Worm (Caenorhabditis elegans) whole organism, young adult: Measurements from ENCODE around the gene hsp-43.
A peak's percentile ranks its signal among the peaks of the same experiment; 100 is the strongest.

ENCODE experiments used
- B0336.3 ChIP-seq: fragments of 200-800 bp; sonication (Bioruptor generic); IDR thresholded peaks from 2 replicates; pipeline ENCODE4 v1.3.6; 2022; ENCODE audit warnings: missing genetic modification characterization, missing compliant biosample characterization
- C17E4.6 ChIP-seq: fragments of 200-800 bp; sonication (Bioruptor generic); IDR thresholded peaks from 2 replicates; pipeline ENCODE4 v1.3.6; 2022; ENCODE audit warnings: missing genetic modification reagents, missing genetic modification characterization, missing compliant biosample characterization
- F10E7.11 ChIP-seq: sonication (generic microtip); optimal IDR thresholded peaks from 2 replicates; lab custom pipeline; 2017; ENCODE audit warnings: mild to moderate bottlenecking, missing genetic modification characterization, moderate library complexity, missing compliant biosample characterization
- F22D6.2 ChIP-seq: sonication (generic microtip); optimal IDR thresholded peaks from 2 replicates; lab custom pipeline; 2016; ENCODE audit warnings: mild to moderate bottlenecking, missing genetic modification characterization, missing compliant biosample characterization
- F39B2.1 ChIP-seq: fragments of 200-800 bp; sonication (Bioruptor generic); IDR thresholded peaks from 2 replicates; pipeline ENCODE4 v1.3.6; 2022; ENCODE audit warnings: missing genetic modification reagents, missing genetic modification characterization, missing compliant biosample characterization
- Y53G8AR.9 ChIP-seq: fragments of 200-800 bp; sonication (Bioruptor generic); conservative IDR thresholded peaks from 2 replicates; pipeline ENCODE4 v1.3.6; 2022; ENCODE audit warnings: missing genetic modification reagents, missing genetic modification characterization, missing compliant biosample characterization
- Y67H2A.10 ChIP-seq: fragments of 200-800 bp; sonication (Bioruptor generic); conservative IDR thresholded peaks from 2 replicates; pipeline ENCODE4 v1.3.6; 2022; ENCODE audit warnings: missing genetic modification reagents, missing genetic modification characterization, missing compliant biosample characterization
- ama-1 ChIP-seq, 3 experiments: fragments of 150-350 bp in 1 of 3; sonication (generic microtip) in 2 of 3; optimal IDR thresholded peaks; 2 replicates each; lab custom pipeline; 2014 to 2018; ENCODE audit warnings: missing biosample characterization in 2 of 3, missing genetic modification characterization in 2 of 3, missing genetic modification reagents in 2 of 3
- aptf-2 ChIP-seq: fragments of 200-800 bp; sonication (Bioruptor generic); conservative IDR thresholded peaks from 2 replicates; pipeline ENCODE4 v1.3.6; 2022; ENCODE audit warnings: missing genetic modification reagents, missing genetic modification characterization, missing compliant biosample characterization
- attf-3 ChIP-seq: fragments of 200-800 bp; sonication (Bioruptor generic); conservative IDR thresholded peaks from 2 replicates; pipeline ENCODE4 v1.3.6; 2022; ENCODE audit warnings: missing genetic modification reagents, missing genetic modification characterization, missing compliant biosample characterization
- cebp-1 ChIP-seq, 2 experiments: fragments of 200-800 bp in 1 of 2; sonication (Bioruptor generic) in 1 of 2; sonication (generic microtip) in 1 of 2; IDR thresholded peaks in 1 of 2; optimal IDR thresholded peaks in 1 of 2; 2 replicates each; pipeline versions ENCODE4 v1.3.6 to Lab custom; 2017 to 2022; ENCODE audit warnings: missing compliant biosample characterization in 2 of 2, missing genetic modification characterization in 2 of 2, mild to moderate bottlenecking in 1 of 2, missing genetic modification reagents in 1 of 2, moderate library complexity in 1 of 2
- ceh-58 ChIP-seq: fragments of 200-800 bp; sonication (Bioruptor generic); IDR thresholded peaks from 2 replicates; pipeline ENCODE4 v1.3.6; 2022; ENCODE audit warnings: missing genetic modification characterization, missing compliant biosample characterization
- chd-7 ChIP-seq: sonication (generic microtip); optimal IDR thresholded peaks from 2 replicates; lab custom pipeline; 2016; ENCODE audit warnings: mild to moderate bottlenecking, missing genetic modification characterization, moderate library complexity, missing compliant biosample characterization
- dpl-1 ChIP-seq: fragments of 150-350 bp; optimal IDR thresholded peaks from 2 replicates; lab custom pipeline; 2014; ENCODE audit warnings: missing biosample characterization, missing genetic modification reagents, missing genetic modification characterization
- efl-1 ChIP-seq: fragments of 150-350 bp; optimal IDR thresholded peaks from 2 replicates; lab custom pipeline; 2014; ENCODE audit warnings: missing biosample characterization, missing genetic modification reagents, missing genetic modification characterization
- fkh-3 ChIP-seq: sonication (generic microtip); optimal IDR thresholded peaks from 2 replicates; lab custom pipeline; 2016; ENCODE audit warnings: mild to moderate bottlenecking, missing genetic modification characterization, missing compliant biosample characterization
- hlh-26 ChIP-seq: fragments of 200-800 bp; sonication (Bioruptor generic); conservative IDR thresholded peaks from 2 replicates; pipeline ENCODE4 v1.3.6; 2022; ENCODE audit warnings: missing genetic modification reagents, missing genetic modification characterization, missing compliant biosample characterization
- hmg-1.2 ChIP-seq: fragments of 200-800 bp; sonication (Bioruptor generic); IDR thresholded peaks from 2 replicates; pipeline ENCODE4 v1.3.6; 2022; ENCODE audit warnings: missing genetic modification reagents, missing genetic modification characterization, missing compliant biosample characterization
- lag-1 ChIP-seq: fragments of 200-800 bp; sonication (Bioruptor generic); IDR thresholded peaks from 2 replicates; pipeline ENCODE4 v1.3.6; 2022; ENCODE audit warnings: missing genetic modification reagents, missing genetic modification characterization, missing compliant biosample characterization
- let-607 ChIP-seq, 2 experiments: fragments of 200-800 bp in 1 of 2; sonication (Bioruptor generic) in 1 of 2; sonication (generic microtip) in 1 of 2; optimal IDR thresholded peaks; 2 replicates each; lab custom pipeline; 2016 to 2018; ENCODE audit warnings: mild to moderate bottlenecking in 2 of 2, missing compliant biosample characterization in 2 of 2, missing genetic modification characterization in 2 of 2, moderate library complexity in 2 of 2, missing genotype in 1 of 2
- madf-10 ChIP-seq: sonication (generic microtip); optimal IDR thresholded peaks from 2 replicates; lab custom pipeline; 2016; ENCODE audit warnings: mild to moderate bottlenecking, missing genetic modification characterization, missing compliant biosample characterization
- madf-3 ChIP-seq: fragments of 200-800 bp; sonication (Bioruptor generic); IDR thresholded peaks from 2 replicates; pipeline ENCODE4 v1.3.6; 2022; ENCODE audit warnings: missing genetic modification reagents, missing genetic modification characterization, missing compliant biosample characterization
- madf-6 ChIP-seq: fragments of 200-800 bp; sonication (Bioruptor generic); IDR thresholded peaks from 2 replicates; pipeline ENCODE4 v1.3.6; 2022; ENCODE audit warnings: missing genetic modification reagents, missing genetic modification characterization, missing compliant biosample characterization
- mel-28 ChIP-seq: sonication (generic microtip); optimal IDR thresholded peaks from 2 replicates; lab custom pipeline; 2016; ENCODE audit warnings: borderline replicate concordance, mild to moderate bottlenecking, missing genetic modification characterization, missing compliant biosample characterization
- nfyb-1 ChIP-seq: fragments of 200-800 bp; sonication (Bioruptor generic); IDR thresholded peaks from 2 replicates; pipeline ENCODE4 v1.3.6; 2022; ENCODE audit warnings: missing genetic modification reagents, missing genetic modification characterization, missing compliant biosample characterization
- nhr-27 ChIP-seq: fragments of 200-800 bp; sonication (Bioruptor generic); optimal IDR thresholded peaks from 2 replicates; lab custom pipeline; 2018; ENCODE audit warnings: mild to moderate bottlenecking, missing genetic modification characterization, moderate library complexity, missing compliant biosample characterization
- nhr-80 ChIP-seq: sonication (generic microtip); optimal IDR thresholded peaks from 2 replicates; lab custom pipeline; 2016; ENCODE audit warnings: missing genetic modification characterization, missing compliant biosample characterization
- repo-1 ChIP-seq: sonication (generic microtip); optimal IDR thresholded peaks from 2 replicates; lab custom pipeline; 2017; ENCODE audit warnings: mild to moderate bottlenecking, missing genetic modification characterization, missing compliant biosample characterization
- sdz-38 ChIP-seq: sonication (generic microtip); optimal IDR thresholded peaks from 2 replicates; lab custom pipeline; 2016; ENCODE audit warnings: missing genotype, missing genetic modification characterization, missing compliant biosample characterization
- snpc-4 ChIP-seq, 5 experiments: fragments of 150-350 bp in 1 of 5; sonication (generic microtip) in 4 of 5; optimal IDR thresholded peaks; 2 replicates each; lab custom pipeline; 2014 to 2018; ENCODE audit warnings: missing genetic modification characterization in 5 of 5, missing biosample characterization in 3 of 5, antibody characterized with exemption in 2 of 5, mild to moderate bottlenecking in 2 of 5, missing compliant biosample characterization in 2 of 5, missing genotype in 2 of 5, moderate library complexity in 2 of 5, missing genetic modification reagents in 1 of 5
- somi-1 ChIP-seq: fragments of 200-800 bp; sonication (Bioruptor generic); optimal IDR thresholded peaks from 2 replicates; lab custom pipeline; 2018; ENCODE audit warnings: mild to moderate bottlenecking, missing genetic modification characterization, missing compliant biosample characterization
- unc-62 ChIP-seq: fragments of 150-350 bp; optimal IDR thresholded peaks from 2 replicates; lab custom pipeline; 2014; ENCODE audit warnings: missing biosample characterization, missing genetic modification reagents, missing genetic modification characterization
- xnd-1 ChIP-seq: sonication (generic microtip); optimal IDR thresholded peaks from 2 replicates; lab custom pipeline; 2016; ENCODE audit warnings: missing genotype, missing genetic modification reagents, missing genetic modification characterization, missing compliant biosample characterization
- ztf-28 ChIP-seq: fragments of 200-800 bp; sonication (Bioruptor generic); IDR thresholded peaks from 2 replicates; pipeline ENCODE4 v1.3.6; 2022; ENCODE audit warnings: missing genetic modification reagents, missing genetic modification characterization, missing compliant biosample characterization

The hsp-43 gene

ce11 chrX:6275343-6275742 lies 40.0 kb upstream of the hsp-43 start:
- TF ChIP-seq dpl-1 (GFP tag; lab: Kevin White, UChicago) = no peak
- no peak for TF ChIP-seq nhr-27 (tag; lab: Kevin White, UChicago)
- TF ChIP-seq fkh-3 (tag; lab: Kevin White, UChicago) = no peak
- TF ChIP-seq aptf-2 (GFP tag; lab: Robert Waterston, UW) = no peak
- no peak for TF ChIP-seq let-607 (tag; optimal IDR thresholded peaks at IDR 0.05; lab: Kevin White, UChicago)
- TF ChIP-seq ama-1 (optimal IDR thresholded peaks at IDR 0.05; lab: Kevin White, UChicago) = no peak
- TF ChIP-seq ama-1 (GFP tag; optimal IDR thresholded peaks at IDR 0.05; lab: Kevin White, UChicago) = no peak
- TF ChIP-seq chd-7 (tag; lab: Kevin White, UChicago) = no peak
- no peak for TF ChIP-seq lag-1 (GFP tag; lab: Robert Waterston, UW)
- TF ChIP-seq snpc-4 (GFP tag; optimal IDR thresholded peaks at IDR 0.05; lab: Kevin White, UChicago) = no peak
- TF ChIP-seq snpc-4 (tag; optimal IDR thresholded peaks at IDR 0.05; lab: Kevin White, UChicago) = no peak
- TF ChIP-seq ztf-28 = no peak
- TF ChIP-seq madf-10 = no peak
- TF ChIP-seq B0336.3 (GFP tag; lab: Robert Waterston, UW) = no peak
- TF ChIP-seq hmg-1.2 (GFP tag; lab: Robert Waterston, UW) = no peak
- no peak for TF ChIP-seq F22D6.2
- no peak for TF ChIP-seq madf-6
- TF ChIP-seq mel-28 (tag; lab: Kevin White, UChicago) = no peak
- TF ChIP-seq Y53G8AR.9 (GFP tag; lab: Robert Waterston, UW) = no peak

- TF ChIP-seq hlh-26 (GFP tag; lab: Robert Waterston, UW) (no peak), C17E4.6 (no peak), ceh-58 (no peak), F10E7.11 (tag; lab: Kevin White, UChicago) (no peak), ama-1 (optimal IDR thresholded peaks at IDR 0.05; lab: Kevin White, UChicago) (no peak), ama-1 (GFP tag; optimal IDR thresholded peaks at IDR 0.05; lab: Kevin White, UChicago) (no peak), somi-1 (GFP tag; lab: Kevin White, UChicago) (no peak), xnd-1 (tag; lab: Kevin White, UChicago) (no peak), F39B2.1 (no peak), unc-62 (GFP tag; lab: Kevin White, UChicago) (peak; percentile 43), cebp-1 (GFP tag; IDR thresholded peaks at IDR 0.05; lab: Robert Waterston, UW) (0 out of 2 replicates have a peak, but pooled peaks have one; percentile 8), cebp-1 (tag; optimal IDR thresholded peaks at IDR 0.05; lab: Kevin White, UChicago) (no peak), attf-3 (GFP tag; lab: Robert Waterston, UW) (no peak), nhr-80 (peak; percentile 41), sdz-38 (tag; lab: Kevin White, UChicago) (no peak), Y67H2A.10 (GFP tag; lab: Robert Waterston, UW) (no peak), dpl-1 (GFP tag; lab: Kevin White, UChicago) (no peak), madf-3 (GFP tag; lab: Robert Waterston, UW) (no peak)
Measured at ce11 chrX:6274270-6274669, 38.9 kb upstream of the hsp-43 start.

- TF ChIP-seq efl-1 (GFP tag; lab: Kevin White, UChicago) = no peak
- TF ChIP-seq repo-1 (tag; lab: Kevin White, UChicago) = peak; percentile 21
- 0 out of 2 replicates have a peak, but pooled peaks have one; percentile 12 for TF ChIP-seq nfyb-1
- TF ChIP-seq, all 124 proteins: peak for 2
Measured at ce11 chrX:6273772-6274171, 38.4 kb upstream of the hsp-43 start.
